Fruit fly (Drosophila melanogaster): ENCODE data around the gene fipi.

fipi gene

DNA sequence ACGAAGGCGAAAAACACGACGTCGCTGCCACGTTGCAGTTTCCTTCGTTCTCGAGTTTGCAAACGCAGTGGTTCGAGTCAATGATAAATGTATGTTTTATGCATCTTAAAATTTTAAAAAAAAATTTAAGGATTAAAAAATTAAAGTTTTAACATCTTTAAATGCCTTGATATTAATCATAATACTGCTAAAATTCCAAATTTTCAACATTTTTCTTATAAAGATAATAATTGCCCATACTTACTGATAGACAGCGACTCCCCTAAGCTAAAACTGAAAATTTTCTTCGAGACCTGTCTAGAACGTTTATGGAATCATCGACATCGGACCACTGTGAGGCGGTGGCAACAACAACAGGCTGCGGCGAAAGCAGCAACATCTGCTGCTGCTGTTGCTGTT is 27.5 kb upstream of the fipi start (continued):
- TF ChIP-seq CrebB (tag; optimal IDR thresholded peaks at IDR 0.05) (no peak), lmd (GFP tag; IDR thresholded peaks at IDR 0.05) (peak; percentile 66), Aef1 (GFP tag; IDR thresholded peaks at IDR 0.05) (peak; percentile 69), CG17568 (GFP tag; optimal IDR thresholded peaks at IDR 0.05) (peak; percentile 36), yki (optimal IDR thresholded peaks at IDR 0.05) (no peak), CG17829 (tag; optimal IDR thresholded peaks at IDR 0.05) (peak; percentile 6), twi (tag; optimal IDR thresholded peaks at IDR 0.05) (peak; percentile 45), disco-r (GFP tag; optimal IDR thresholded peaks at IDR 0.05) (no peak), CG6765 (GFP tag; optimal IDR thresholded peaks at IDR 0.05) (peak; percentile 62), Sox102F (GFP tag; optimal IDR thresholded peaks at IDR 0.05) (peak; percentile 44), B-H2 (GFP tag; optimal IDR thresholded peaks at IDR 0.05) (peak; percentile 34), sc (optimal IDR thresholded peaks at IDR 0.05) (no peak), sc (GFP tag; optimal IDR thresholded peaks at IDR 0.05) (no peak), CG14014 (GFP tag; IDR thresholded peaks at IDR 0.05) (peak; percentile 70), emc (GFP tag; optimal IDR thresholded peaks at IDR 0.05) (peak; percentile 8), sd (tag; optimal IDR thresholded peaks at IDR 0.05) (peak; percentile 27), Antp (GFP tag; optimal IDR thresholded peaks at IDR 0.05) (peak; percentile 44), CG2202 (tag; optimal IDR thresholded peaks at IDR 0.05) (no peak), CG15696 (tag; optimal IDR thresholded peaks at IDR 0.05) (peak; percentile 26), CG32767 (GFP tag; IDR thresholded peaks at IDR 0.05) (no peak; the same call in 1 of the 2 replicates), zfh2 (GFP tag; optimal IDR thresholded peaks at IDR 0.05) (peak; percentile 41), CG11560 (tag; IDR thresholded peaks at IDR 0.05) (peak; percentile 38; the same call in 1 of the 3 replicates), Camta (GFP tag; optimal IDR thresholded peaks at IDR 0.05) (peak; percentile 45), slbo (GFP tag; IDR thresholded peaks at IDR 0.05) (peak; percentile 70), CG4730 (GFP tag; IDR thresholded peaks at IDR 0.05) (0 out of 2 replicates have a peak, but pooled peaks have one; percentile 4), CG17802 (tag; optimal IDR thresholded peaks at IDR 0.05) (no peak), CG11085 (GFP tag; IDR thresholded peaks at IDR 0.05) (peak; percentile 80), ci (GFP tag; IDR thresholded peaks at IDR 0.05) (peak; percentile 49; the same call in 2 of the 3 replicates), da (GFP tag; optimal IDR thresholded peaks at IDR 0.05) (no peak), CG42726 (GFP tag; IDR thresholded peaks at IDR 0.05; ENCODE audit: partially characterized antibody) (0 out of 2 replicates have a peak, but pooled peaks have one; percentile 25), CG1647 (GFP tag; optimal IDR thresholded peaks at IDR 0.05) (peak; percentile 44), tx (GFP tag; optimal IDR thresholded peaks at IDR 0.05) (peak; percentile 14), grau (tag; optimal IDR thresholded peaks at IDR 0.05) (peak; percentile 78), CG11247 (GFP tag; IDR thresholded peaks at IDR 0.05) (peak; percentile 72), Meics (GFP tag; optimal IDR thresholded peaks at IDR 0.05) (peak; percentile 85), peb (GFP tag; IDR thresholded peaks at IDR 0.05) (0 out of 2 replicates have a peak, but pooled peaks have one; percentile 31), CG7928 (GFP tag; optimal IDR thresholded peaks at IDR 0.05) (peak; percentile 7), CG6854 (GFP tag; optimal IDR thresholded peaks at IDR 0.05) (peak; percentile 73), CG12236 (GFP tag; optimal IDR thresholded peaks at IDR 0.05) (no peak), CG6254 (GFP tag; optimal IDR thresholded peaks at IDR 0.05) (peak; percentile 10), ERR (GFP tag; optimal IDR thresholded peaks at IDR 0.05) (peak; percentile 14)
